Worm (Caenorhabditis elegans): Measurements from ENCODE around the gene srt-50.
"Not testable (repeated sequence)": the region's sequence is repeated elsewhere in the genome, so short reads cannot be mapped to it uniquely, and the experiment has no call there.

DNA sequence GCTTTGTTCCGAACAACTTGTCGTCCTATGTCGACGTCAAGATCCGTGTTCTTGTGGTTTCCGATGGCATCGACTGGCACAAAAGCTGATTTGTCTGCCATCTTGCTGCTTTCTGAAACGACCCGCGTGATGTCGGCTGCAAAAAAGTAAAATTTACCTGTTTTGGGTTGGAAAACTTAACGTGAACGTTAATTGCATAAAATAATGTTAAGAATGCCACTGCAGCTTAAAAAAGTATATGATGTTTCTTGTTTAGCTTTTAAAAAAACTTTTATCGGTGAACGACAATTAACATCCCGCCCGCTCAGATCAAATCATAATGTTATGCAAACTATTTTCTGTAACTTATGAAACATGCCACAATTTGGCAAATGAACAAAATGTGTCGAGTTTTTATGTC is 59.4 kb downstream of the srt-50 start, which contains the start of gene M199.8:
- TF ChIP-seq pha-4 (tag; optimal IDR thresholded peaks at IDR 0.05); D2030.7 (GFP tag; IDR thresholded peaks at IDR 0.05); snpc-4 (GFP tag; optimal IDR thresholded peaks at IDR 0.05); snpc-4 (tag; optimal IDR thresholded peaks at IDR 0.05); hlh-26 (GFP tag; conservative IDR thresholded peaks at IDR 0.05): not testable (repeated sequence)

Data from whole organism, young adult.